Worm (Caenorhabditis elegans) whole organism, mixed stage, embryonic: Measurements from ENCODE around the gene Y60A3A.21.

Experiments used
- lsy-2 ChIP-seq: fragments of 150-350 bp; optimal IDR thresholded peaks from 2 replicates; lab custom pipeline; 2014; ENCODE audit warnings: missing biosample characterization, missing genetic modification characterization
- mab-5 ChIP-seq: fragments of 150-350 bp; optimal IDR thresholded peaks from 2 replicates; lab custom pipeline; 2014; ENCODE audit warnings: missing biosample characterization, missing genetic modification characterization
- nhr-12 ChIP-seq: fragments of 150-350 bp; optimal IDR thresholded peaks from 2 replicates; lab custom pipeline; 2014; ENCODE audit warnings: missing biosample characterization, missing genetic modification characterization

ce11 chrV:19994665-19995064 is 17.1 kb upstream of the Y60A3A.21 start:
- TF ChIP-seq nhr-12 (no peak), mab-5 (tag; lab: Kevin White, UChicago) (no peak), lsy-2 (tag; lab: Kevin White, UChicago) (no peak)
